Fruit fly (Drosophila melanogaster): ENCODE measurements around the gene CG6683.
A peak's percentile ranks its signal among the peaks of the same experiment; 100 is the strongest.

The CG6683 gene

DNA sequence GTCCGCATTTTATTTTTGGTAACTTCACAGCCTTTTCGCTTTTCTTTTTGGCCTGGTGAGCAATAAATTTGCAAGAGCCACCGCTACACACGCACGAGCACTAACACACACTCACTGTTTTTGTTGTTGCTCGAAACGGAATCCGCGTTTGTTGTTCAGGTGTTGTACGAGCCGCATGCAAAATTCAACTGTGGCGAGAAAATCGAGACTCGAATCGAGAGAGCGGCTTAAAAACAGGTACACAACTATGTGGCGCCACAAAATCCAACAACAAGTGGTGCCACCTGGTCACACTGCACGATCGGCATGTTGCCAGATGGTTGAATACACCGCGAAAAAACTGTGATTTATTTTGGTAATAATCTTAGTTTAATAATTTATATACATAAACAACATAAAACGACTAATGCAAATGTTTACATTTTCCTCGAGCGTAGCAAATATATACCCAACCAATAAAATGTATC, 7.7 kb downstream of the CG6683 start, which contains the start of gene CG43163 (continued):
- TF ChIP-seq topi (GFP tag; optimal IDR thresholded peaks at IDR 0.05) = peak; percentile 69
- TF ChIP-seq Met (GFP tag; optimal IDR thresholded peaks at IDR 0.05) = no peak
- no peak for TF ChIP-seq CG4318 (GFP tag; optimal IDR thresholded peaks at IDR 0.05)
- TF ChIP-seq Hr38 (GFP tag; optimal IDR thresholded peaks at IDR 0.05) = no peak
- no peak for TF ChIP-seq CG3919 (GFP tag; optimal IDR thresholded peaks at IDR 0.05)
- peak; percentile 76 for TF ChIP-seq Sox14 (GFP tag; optimal IDR thresholded peaks at IDR 0.05)
- TF ChIP-seq svp (GFP tag) = no peak
- peak; percentile 16 to 42 for TF ChIP-seq salr (GFP tag; optimal IDR thresholded peaks at IDR 0.05)
- TF ChIP-seq Sox15 (GFP tag; optimal IDR thresholded peaks at IDR 0.05) = peak; percentile 19
- no peak for TF ChIP-seq Hr39 (GFP tag; optimal IDR thresholded peaks at IDR 0.05)
- no peak for TF ChIP-seq CG6276 (GFP tag; optimal IDR thresholded peaks at IDR 0.05)
- TF ChIP-seq Ets96B (tag; optimal IDR thresholded peaks at IDR 0.05) = peak; percentile 51
- peak; percentile 70 for TF ChIP-seq lz (GFP tag; optimal IDR thresholded peaks at IDR 0.05)
- no peak for TF ChIP-seq Blimp-1 (GFP tag; optimal IDR thresholded peaks at IDR 0.05)
- peak; percentile 81 for TF ChIP-seq eg (GFP tag; IDR thresholded peaks at IDR 0.05)
- peak; percentile 56 for TF ChIP-seq CG6792 (GFP tag; optimal IDR thresholded peaks at IDR 0.05)
- peak; percentile 57 for TF ChIP-seq cyc (GFP tag; optimal IDR thresholded peaks at IDR 0.05)
- TF ChIP-seq ss (GFP tag; optimal IDR thresholded peaks at IDR 0.05) = peak; percentile 33 to 55
- TF ChIP-seq CG11762 (GFP tag; optimal IDR thresholded peaks at IDR 0.05; ENCODE audit: insufficient read depth) = peak; percentile 38

DNA sequence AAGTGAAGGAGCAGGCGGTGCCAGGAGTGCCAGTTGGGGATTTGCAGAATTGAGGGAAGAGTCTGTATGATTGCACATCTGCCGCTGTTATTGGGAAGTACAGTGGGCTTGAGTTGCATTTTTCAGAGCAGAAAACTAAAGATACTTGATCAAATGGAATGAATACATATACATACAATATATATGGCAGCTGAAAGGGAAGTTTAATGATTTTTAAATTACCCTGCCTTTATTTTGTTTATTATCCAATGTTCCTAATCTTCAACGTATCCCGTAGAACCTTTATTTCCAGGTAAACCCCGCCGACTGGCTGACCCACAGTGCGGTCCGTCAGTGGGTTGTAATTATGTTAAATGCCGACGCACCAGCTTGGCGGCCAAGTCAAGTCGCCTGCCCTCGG, 33.8 kb downstream of the CG6683 start:
- TF ChIP-seq svp (GFP tag) = peak; percentile 69
- TF ChIP-seq cyc (GFP tag; optimal IDR thresholded peaks at IDR 0.05) = no peak
- TF ChIP-seq Sox102F (GFP tag; optimal IDR thresholded peaks at IDR 0.05) = peak; percentile 28

Data from whole organism, prepupa.